Fruit fly (Drosophila melanogaster): ENCODE results near the gene Tpi.

DNA sequence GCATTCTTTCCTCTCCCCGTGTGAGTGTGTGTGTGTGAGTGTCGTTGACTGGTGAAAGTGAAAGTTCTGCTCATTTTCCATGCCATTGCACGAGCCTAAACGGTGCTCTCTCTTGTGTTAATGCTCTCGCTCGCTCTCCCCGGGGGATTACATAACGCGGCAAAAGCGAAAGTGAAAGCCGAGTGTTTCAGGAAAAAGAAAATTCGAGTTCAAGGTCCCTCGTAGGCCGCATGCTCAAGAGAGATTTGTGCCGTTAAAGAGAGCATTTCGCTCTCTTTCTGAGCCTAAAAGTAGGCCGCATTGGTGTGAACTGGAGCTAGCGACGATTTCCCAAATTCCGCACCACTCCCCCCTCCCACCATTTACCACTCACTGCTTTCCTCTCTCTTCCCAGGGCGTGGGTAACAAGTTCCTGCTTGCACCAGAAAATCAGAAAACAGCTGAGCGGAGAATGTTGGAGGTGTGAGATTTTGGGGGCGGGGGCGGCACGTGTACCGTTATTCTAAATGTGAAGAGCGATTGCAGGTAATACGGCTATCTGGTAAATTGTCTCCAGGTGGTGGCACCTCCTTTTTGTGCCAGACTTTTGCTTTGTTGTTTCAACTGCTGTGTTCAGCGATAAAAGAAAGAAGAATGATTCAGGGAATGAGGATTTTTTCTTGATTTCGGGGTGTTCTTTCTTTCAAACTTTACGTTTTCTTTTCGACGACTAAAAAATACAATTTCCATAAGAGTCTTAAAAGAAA is 44.0 kb downstream of the Tpi start:
- TF ChIP-seq CG7372 (GFP tag; IDR thresholded peaks at IDR 0.05) (no peak), CG17361 (GFP tag; IDR thresholded peaks at IDR 0.05) (no peak), klu (GFP tag; IDR thresholded peaks at IDR 0.05) (no peak)
